Worm (Caenorhabditis elegans) whole organism, mixed stage, embryonic: Measurements from ENCODE around the gene lrr-1.

Source experiments
- M03D4.4 ChIP-seq: sonication (generic microtip); optimal IDR thresholded peaks from 2 replicates; lab custom pipeline; 2017; ENCODE audit warnings: mild to moderate bottlenecking, missing genetic modification characterization, missing compliant biosample characterization
- blmp-1 ChIP-seq: fragments of 150-350 bp; optimal IDR thresholded peaks from 2 replicates; lab custom pipeline; 2014; ENCODE audit warnings: missing biosample characterization, missing genetic modification characterization
- ceh-83 ChIP-seq: fragments of 200-800 bp; sonication (Bioruptor generic); optimal IDR thresholded peaks from 2 replicates; lab custom pipeline; 2018; ENCODE audit warnings: mild to moderate bottlenecking, missing genetic modification characterization, missing compliant biosample characterization
- ces-1 ChIP-seq: fragments of 150-350 bp; optimal IDR thresholded peaks from 2 replicates; lab custom pipeline; 2014; ENCODE audit warnings: missing biosample characterization, missing genetic modification reagents, missing genetic modification characterization
- drap-1 ChIP-seq: fragments of 200-800 bp; sonication (Bioruptor generic); optimal IDR thresholded peaks from 3 replicates; lab custom pipeline; 2018; ENCODE audit warnings: mild to moderate bottlenecking, missing genetic modification characterization, missing compliant biosample characterization
- elt-1 ChIP-seq: sonication (generic microtip); optimal IDR thresholded peaks from 2 replicates; lab custom pipeline; 2017; ENCODE audit warnings: missing genetic modification characterization, mild to moderate bottlenecking, missing compliant biosample characterization, antibody characterized with exemption, moderate library complexity, borderline replicate concordance; ENCODE audit not compliant: insufficient read depth
- elt-3 ChIP-seq: fragments of 150-350 bp; optimal IDR thresholded peaks from 2 replicates; lab custom pipeline; 2014; ENCODE audit warnings: missing biosample characterization, missing genetic modification characterization
- flh-1 ChIP-seq: fragments of 200-800 bp; sonication (Bioruptor generic); optimal IDR thresholded peaks from 2 replicates; lab custom pipeline; 2018; ENCODE audit warnings: mild to moderate bottlenecking, missing genetic modification characterization, moderate library complexity, missing compliant biosample characterization
- ham-2 ChIP-seq: fragments of 200-800 bp; sonication (Bioruptor generic); optimal IDR thresholded peaks from 2 replicates; lab custom pipeline; 2018; ENCODE audit warnings: mild to moderate bottlenecking, missing genetic modification characterization, missing compliant biosample characterization
- lin-13 ChIP-seq: fragments of 150-350 bp; optimal IDR thresholded peaks from 2 replicates; lab custom pipeline; 2014; ENCODE audit warnings: missing biosample characterization, missing genetic modification characterization
- lin-32 ChIP-seq: fragments of 200-800 bp; sonication (Bioruptor generic); optimal IDR thresholded peaks from 2 replicates; lab custom pipeline; 2018; ENCODE audit warnings: mild to moderate bottlenecking, missing genetic modification characterization, missing compliant biosample characterization
- lsy-2 ChIP-seq: fragments of 150-350 bp; optimal IDR thresholded peaks from 2 replicates; lab custom pipeline; 2014; ENCODE audit warnings: missing biosample characterization, missing genetic modification characterization
- mab-5 ChIP-seq: fragments of 150-350 bp; optimal IDR thresholded peaks from 2 replicates; lab custom pipeline; 2014; ENCODE audit warnings: missing biosample characterization, missing genetic modification characterization
- mep-1 ChIP-seq: fragments of 150-350 bp; optimal IDR thresholded peaks from 2 replicates; lab custom pipeline; 2017; ENCODE audit warnings: missing biosample characterization, missing genetic modification reagents, missing genetic modification characterization, inconsistent platforms
- mls-2 ChIP-seq: sonication (generic microtip); optimal IDR thresholded peaks from 2 replicates; lab custom pipeline; 2016; ENCODE audit warnings: mild to moderate bottlenecking, missing genetic modification characterization, moderate library complexity, missing compliant biosample characterization
- nhr-12 ChIP-seq: fragments of 150-350 bp; optimal IDR thresholded peaks from 2 replicates; lab custom pipeline; 2014; ENCODE audit warnings: missing biosample characterization, missing genetic modification characterization
- nhr-2 ChIP-seq: fragments of 150-350 bp; optimal IDR thresholded peaks from 2 replicates; lab custom pipeline; 2014; ENCODE audit warnings: missing biosample characterization, missing genetic modification characterization
- nhr-237 ChIP-seq: fragments of 150-350 bp; optimal IDR thresholded peaks from 2 replicates; lab custom pipeline; 2014; ENCODE audit warnings: missing biosample characterization, missing genetic modification characterization
- nhr-28 ChIP-seq: fragments of 150-350 bp; optimal IDR thresholded peaks from 2 replicates; lab custom pipeline; 2014; ENCODE audit warnings: missing biosample characterization, missing genetic modification characterization
- nhr-76 ChIP-seq: sonication (generic microtip); optimal IDR thresholded peaks from 2 replicates; lab custom pipeline; 2017; ENCODE audit warnings: missing biosample characterization, missing genetic modification characterization
- pha-4 ChIP-seq: fragments of 150-350 bp; optimal IDR thresholded peaks from 2 replicates; lab custom pipeline; 2018; ENCODE audit warnings: missing biosample characterization, missing genetic modification reagents, missing genetic modification characterization
- sem-2 ChIP-seq: fragments of 200-800 bp; sonication (Bioruptor generic); optimal IDR thresholded peaks from 2 replicates; lab custom pipeline; 2018; ENCODE audit warnings: mild to moderate bottlenecking, missing genetic modification characterization, missing compliant biosample characterization
- snpc-4 ChIP-seq: fragments of 150-350 bp; optimal IDR thresholded peaks from 2 replicates; lab custom pipeline; 2014; ENCODE audit warnings: missing biosample characterization, missing genetic modification characterization
- sptf-1 ChIP-seq: sonication (generic microtip); optimal IDR thresholded peaks from 2 replicates; lab custom pipeline; 2017; ENCODE audit warnings: mild to moderate bottlenecking, missing genetic modification characterization, moderate library complexity, missing compliant biosample characterization
- tbx-8 ChIP-seq: fragments of 200-800 bp; sonication (Bioruptor generic); optimal IDR thresholded peaks from 2 replicates; lab custom pipeline; 2018; ENCODE audit warnings: mild to moderate bottlenecking, missing genetic modification characterization, moderate library complexity, missing compliant biosample characterization
- unc-120 ChIP-seq: sonication (generic microtip); optimal IDR thresholded peaks from 2 replicates; lab custom pipeline; 2017; ENCODE audit warnings: missing genetic modification characterization, missing compliant biosample characterization; ENCODE audit not compliant: poor library complexity, severe bottlenecking
- unc-39 ChIP-seq: fragments of 150-350 bp; optimal IDR thresholded peaks from 2 replicates; lab custom pipeline; 2014; ENCODE audit warnings: missing biosample characterization, missing genetic modification characterization
- unc-62 ChIP-seq: fragments of 150-350 bp; optimal IDR thresholded peaks from 2 replicates; lab custom pipeline; 2014; ENCODE audit warnings: missing biosample characterization, missing genetic modification reagents, missing genetic modification characterization
- zip-8 ChIP-seq: fragments of 150-350 bp; optimal IDR thresholded peaks from 2 replicates; lab custom pipeline; 2014; ENCODE audit warnings: missing biosample characterization, missing genetic modification characterization
- ztf-11 ChIP-seq: fragments of 150-350 bp; optimal IDR thresholded peaks from 2 replicates; lab custom pipeline; 2014; ENCODE audit warnings: missing biosample characterization, missing genetic modification characterization

lrr-1 gene

DNA sequence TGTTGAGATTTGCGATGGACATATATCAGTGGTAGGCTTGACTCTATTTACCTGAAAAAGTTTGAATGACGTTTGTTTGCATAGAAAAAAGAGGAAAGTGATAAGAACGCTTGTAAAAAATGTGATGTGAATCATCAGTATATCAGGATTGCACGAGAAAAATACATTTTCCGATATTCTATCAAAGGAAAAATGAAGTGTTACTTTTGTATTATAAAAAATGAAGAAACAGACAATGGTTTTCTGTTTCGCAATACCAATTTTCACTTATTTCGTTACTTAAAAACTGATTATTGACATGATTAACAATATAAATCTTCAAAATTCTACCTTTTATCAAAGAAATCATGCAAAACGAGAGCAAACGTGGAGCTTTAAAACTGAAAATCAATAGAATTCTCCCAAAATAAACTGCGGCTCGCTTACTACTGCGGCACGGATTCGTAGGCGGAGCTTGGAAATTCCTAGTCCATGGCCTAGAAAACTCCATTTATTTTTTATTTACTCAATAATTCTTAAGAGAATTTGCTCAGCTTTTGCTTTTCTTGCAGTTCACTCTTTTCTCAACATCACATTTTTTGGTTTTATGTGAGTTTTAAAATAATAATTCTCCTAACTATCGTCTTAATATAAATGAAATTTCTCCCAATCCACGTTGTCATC lies 42.6 kb downstream of the lrr-1 start, which contains the start of the genes eif-1 and vps-24:
Gene eif-1, minus strand, starts transcription at position 51 of the 663 bp plus-strand sequence.
Gene vps-24, plus strand, starts transcription at position 469 of the 663 bp plus-strand sequence.
- TF ChIP-seq nhr-237 (peak; percentile 6), ces-1 (peak; percentile 77), lsy-2 (tag; lab: Kevin White, UChicago) (peak; percentile 29), unc-62 (GFP tag; lab: Kevin White, UChicago) (no peak), elt-3 (tag; lab: Kevin White, UChicago) (no peak), lin-13 (tag; lab: Kevin White, UChicago) (peak; percentile 2)

DNA sequence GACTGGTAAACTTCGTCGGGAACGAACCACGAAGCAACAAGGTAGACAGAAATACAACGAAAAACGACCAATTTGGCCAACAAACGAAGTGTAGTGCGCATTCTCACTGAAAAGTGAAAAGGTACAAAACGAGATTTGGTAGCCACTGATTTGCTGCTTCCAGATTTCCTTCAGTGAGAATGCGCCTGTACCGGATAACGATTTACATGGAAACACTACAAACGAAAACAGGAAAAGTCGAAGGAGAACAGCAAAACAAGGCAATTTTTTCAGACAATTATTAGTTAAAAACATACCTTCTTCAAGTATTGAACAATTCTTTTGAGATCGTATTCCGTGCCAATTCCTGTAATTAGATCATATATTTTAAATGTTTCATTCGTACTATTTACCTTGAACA lies 43.3 kb downstream of the lrr-1 start, which contains the start of gene pigb-1:
Gene pigb-1, minus strand, starts transcription at position 101 of the 400 bp plus-strand sequence.
- no peak for TF ChIP-seq unc-62 (GFP tag; lab: Kevin White, UChicago)
- TF ChIP-seq zip-8 (tag; lab: Kevin White, UChicago): no peak
- TF ChIP-seq elt-1 (tag; lab: Kevin White, UChicago): no peak
- TF ChIP-seq lin-32 (GFP tag; lab: Kevin White, UChicago): no peak
- TF ChIP-seq drap-1 (GFP tag; lab: Kevin White, UChicago): no peak
- no peak for TF ChIP-seq nhr-28 (tag; lab: Kevin White, UChicago)
- TF ChIP-seq elt-3 (tag; lab: Kevin White, UChicago): no peak
- TF ChIP-seq snpc-4 (tag; lab: Kevin White, UChicago): no peak

DNA sequence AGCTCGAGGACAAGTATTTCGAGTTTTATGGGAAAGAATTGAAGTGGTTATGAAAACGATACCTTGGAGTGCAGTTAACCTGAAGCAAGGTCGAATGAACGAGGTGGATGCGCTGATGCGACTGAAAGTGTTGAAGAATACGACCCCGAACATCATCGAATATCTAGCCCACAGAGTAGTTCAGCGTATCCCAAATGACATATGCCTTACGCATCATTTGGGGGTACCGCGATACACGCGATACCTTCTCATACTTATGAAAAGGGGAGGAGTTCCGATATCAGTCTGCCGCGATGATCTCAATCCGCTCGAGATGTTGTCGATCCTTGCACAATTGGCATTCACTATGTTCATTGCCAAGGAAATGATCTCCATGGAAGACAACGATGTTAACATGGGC lies 46.4 kb downstream of the lrr-1 start, which contains the start of gene T27F7.12:
Gene T27F7.12, plus strand, starts transcription at position 301 of the 400 bp plus-strand sequence.
- TF ChIP-seq ham-2 (no peak), pha-4 (tag; lab: Kevin White, UChicago) (no peak), ces-1 (no peak), mls-2 (no peak), ztf-11 (no peak), zip-8 (tag; lab: Kevin White, UChicago) (no peak), elt-3 (tag; lab: Kevin White, UChicago) (no peak), flh-1 (GFP tag; lab: Kevin White, UChicago) (no peak), unc-120 (tag; lab: Kevin White, UChicago) (no peak), M03D4.4 (tag; lab: Kevin White, UChicago) (no peak), unc-39 (tag; lab: Kevin White, UChicago) (no peak), lin-13 (tag; lab: Kevin White, UChicago) (no peak), lsy-2 (tag; lab: Kevin White, UChicago) (no peak), snpc-4 (tag; lab: Kevin White, UChicago) (no peak), nhr-76 (tag; lab: Kevin White, UChicago) (no peak), elt-1 (tag; lab: Kevin White, UChicago) (no peak), ceh-83 (GFP tag; lab: Kevin White, UChicago) (no peak), nhr-2 (no peak), sem-2 (GFP tag; lab: Kevin White, UChicago) (no peak)
- TF ChIP-seq, all 35 proteins: peak for 0

DNA sequence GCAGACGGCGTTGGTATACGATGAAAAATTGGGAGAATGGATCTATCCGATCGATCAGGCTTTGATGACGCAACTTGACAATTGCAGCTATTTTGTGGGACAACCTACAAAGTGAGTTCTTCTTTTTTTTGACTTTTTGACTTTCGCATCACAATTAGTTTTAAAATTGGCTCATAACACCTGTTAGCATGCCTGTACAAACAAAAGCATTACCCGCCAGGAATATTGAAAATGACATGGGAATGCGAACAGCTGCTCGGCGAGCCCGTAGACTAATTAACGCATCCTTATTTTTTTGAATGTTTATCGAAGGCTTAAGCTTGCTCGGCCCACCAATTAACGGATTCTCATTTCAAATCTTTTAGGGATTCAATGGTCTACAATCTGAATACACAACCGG lies 49.0 kb downstream of the lrr-1 start:
- TF ChIP-seq flh-1 (GFP tag; lab: Kevin White, UChicago) (no peak), unc-120 (tag; lab: Kevin White, UChicago) (no peak), pha-4 (tag; lab: Kevin White, UChicago) (no peak), mab-5 (tag; lab: Kevin White, UChicago) (no peak), lin-32 (GFP tag; lab: Kevin White, UChicago) (peak; percentile 92), zip-8 (tag; lab: Kevin White, UChicago) (peak; percentile 10)

DNA sequence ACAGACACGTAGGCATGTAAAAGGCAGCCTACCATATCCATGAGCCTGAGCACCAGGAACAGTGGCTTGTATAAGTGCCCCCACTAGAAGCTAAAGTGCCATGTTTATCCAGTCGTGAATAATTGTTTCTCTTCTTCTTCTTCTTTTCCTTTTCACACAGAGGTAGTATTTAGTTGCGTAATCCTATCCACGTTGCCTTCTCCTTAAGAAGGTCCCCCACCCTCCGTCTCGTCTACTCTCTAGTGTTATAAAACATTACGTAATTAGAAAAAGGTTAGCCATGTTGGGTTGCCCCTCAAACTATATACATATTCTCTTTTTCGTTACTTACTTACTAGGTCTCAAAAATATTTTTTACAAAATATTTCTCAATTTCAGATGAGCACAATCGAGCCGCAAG lies 49.6 kb downstream of the lrr-1 start:
- TF ChIP-seq nhr-237 (no peak), flh-1 (GFP tag; lab: Kevin White, UChicago) (no peak), nhr-28 (tag; lab: Kevin White, UChicago) (no peak), elt-1 (tag; lab: Kevin White, UChicago) (no peak), ham-2 (no peak), ztf-11 (peak; percentile 40), lin-32 (GFP tag; lab: Kevin White, UChicago) (no peak), nhr-12 (no peak), lin-13 (tag; lab: Kevin White, UChicago) (no peak), lsy-2 (tag; lab: Kevin White, UChicago) (no peak), nhr-2 (peak; percentile 79), mls-2 (no peak), blmp-1 (tag; lab: Kevin White, UChicago) (no peak), unc-62 (GFP tag; lab: Kevin White, UChicago) (no peak), tbx-8 (no peak), M03D4.4 (tag; lab: Kevin White, UChicago) (no peak), zip-8 (tag; lab: Kevin White, UChicago) (peak; percentile 90), sem-2 (GFP tag; lab: Kevin White, UChicago) (no peak), mep-1 (tag; lab: Kevin White, UChicago) (no peak), sptf-1 (tag; lab: Kevin White, UChicago) (peak; percentile 39)
